Fruit fly (Drosophila melanogaster) whole organism, prepupa: ENCODE results near the gene ScsbetaA.
A peak's percentile ranks its signal among the peaks of the same experiment; 100 is the strongest.

Source experiments
- Blimp-1 ChIP-seq: fragments of 200-800 bp; sonication (Bioruptor generic); optimal IDR thresholded peaks from 3 replicates; lab custom pipeline; 2017; ENCODE audit warnings: missing biosample characterization, missing genetic modification characterization, mild to moderate bottlenecking, moderate library complexity, missing genetic modification reagents
- CG11294 ChIP-seq: fragments of 200-800 bp; sonication (Bioruptor generic); IDR thresholded peaks from 2 replicates; pipeline ENCODE4 v1.3.6; 2022; ENCODE audit warnings: missing biosample characterization, missing genetic modification characterization
- CG11902 ChIP-seq: fragments of 200-800 bp; sonication (Bioruptor generic); optimal IDR thresholded peaks from 3 replicates; lab custom pipeline; 2016; ENCODE audit warnings: missing biosample characterization, missing genetic modification characterization
- CG1621 ChIP-seq: fragments of 200-800 bp; sonication (Bioruptor generic); optimal IDR thresholded peaks from 3 replicates; lab custom pipeline; 2018; ENCODE audit warnings: missing biosample characterization, mild to moderate bottlenecking, missing genetic modification characterization
- CG16779 ChIP-seq: fragments of 200-800 bp; sonication (Bioruptor generic); optimal IDR thresholded peaks from 3 replicates; lab custom pipeline; 2017; ENCODE audit warnings: missing biosample characterization, mild to moderate bottlenecking, missing genetic modification characterization
- CG31627 ChIP-seq: fragments of 200-800 bp; sonication (Bioruptor generic); optimal IDR thresholded peaks from 3 replicates; lab custom pipeline; 2016; ENCODE audit warnings: missing biosample characterization, missing genetic modification characterization
- CG32006 ChIP-seq: fragments of 200-800 bp; sonication (Bioruptor generic); optimal IDR thresholded peaks from 3 replicates; lab custom pipeline; 2017; ENCODE audit warnings: missing biosample characterization, mild to moderate bottlenecking, missing genetic modification characterization
- CG34406 ChIP-seq: fragments of 200-800 bp; sonication (Bioruptor generic); optimal IDR thresholded peaks from 3 replicates; lab custom pipeline; 2016; ENCODE audit warnings: missing biosample characterization, missing genetic modification characterization
- CG3919 ChIP-seq: fragments of 200-800 bp; sonication (Bioruptor generic); optimal IDR thresholded peaks from 3 replicates; lab custom pipeline; 2016; ENCODE audit warnings: missing biosample characterization, missing genetic modification characterization
- CG4318 ChIP-seq: fragments of 200-800 bp; sonication (Bioruptor generic); optimal IDR thresholded peaks from 3 replicates; lab custom pipeline; 2017; ENCODE audit warnings: missing biosample characterization, mild to moderate bottlenecking, missing genetic modification characterization
- CG6163 ChIP-seq: fragments of 200-800 bp; sonication (Bioruptor generic); IDR thresholded peaks from 3 replicates; pipeline ENCODE4 v1.3.6; 2022; ENCODE audit warnings: missing biosample characterization, missing genetic modification characterization
- CG6276 ChIP-seq: fragments of 200-800 bp; sonication (Bioruptor generic); optimal IDR thresholded peaks from 2 replicates; lab custom pipeline; 2017; ENCODE audit warnings: missing biosample characterization, mild to moderate bottlenecking, missing genetic modification characterization
- CG6792 ChIP-seq: fragments of 200-800 bp; sonication (Bioruptor generic); optimal IDR thresholded peaks from 3 replicates; lab custom pipeline; 2016; ENCODE audit warnings: missing biosample characterization, missing genetic modification characterization
- CG6808 ChIP-seq: fragments of 200-800 bp; sonication (Bioruptor generic); optimal IDR thresholded peaks from 3 replicates; lab custom pipeline; 2017; ENCODE audit warnings: missing biosample characterization, missing genetic modification characterization, mild to moderate bottlenecking, moderate library complexity, missing genetic modification reagents
- CG6854 ChIP-seq: fragments of 200-800 bp; sonication (Bioruptor generic); optimal IDR thresholded peaks from 2 replicates; lab custom pipeline; 2017; ENCODE audit warnings: missing biosample characterization, mild to moderate bottlenecking, missing genetic modification characterization
- CG7368 ChIP-seq: fragments of 200-800 bp; sonication (Bioruptor generic); optimal IDR thresholded peaks from 3 replicates; lab custom pipeline; 2016; ENCODE audit warnings: missing biosample characterization, missing genetic modification characterization
- CG8119 ChIP-seq: fragments of 200-800 bp; sonication (Bioruptor generic); IDR thresholded peaks from 3 replicates; pipeline ENCODE4 v1.3.6; 2022; ENCODE audit warnings: missing biosample characterization, missing genetic modification characterization
- CG8319 ChIP-seq: fragments of 200-800 bp; sonication (Bioruptor generic); optimal IDR thresholded peaks from 3 replicates; lab custom pipeline; 2016; ENCODE audit warnings: missing biosample characterization, missing genetic modification characterization
- CG8632 ChIP-seq: fragments of 200-800 bp; sonication (Bioruptor generic); optimal IDR thresholded peaks from 3 replicates; lab custom pipeline; 2016; ENCODE audit warnings: missing biosample characterization, missing genetic modification characterization
- CG9139 ChIP-seq: fragments of 200-800 bp; sonication (Bioruptor generic); optimal IDR thresholded peaks from 3 replicates; lab custom pipeline; 2017; ENCODE audit warnings: missing biosample characterization, mild to moderate bottlenecking, missing genetic modification characterization
- Eip75B ChIP-seq: fragments of 200-800 bp; sonication (Bioruptor generic); optimal IDR thresholded peaks from 3 replicates; lab custom pipeline; 2016; ENCODE audit warnings: missing biosample characterization, missing genetic modification characterization
- Eip78C ChIP-seq: fragments of 200-800 bp; sonication (Bioruptor generic); peaks from one replicate; lab custom pipeline; 2016; ENCODE audit warnings: missing biosample characterization, missing genetic modification characterization
- Ets21C ChIP-seq: fragments of 200-800 bp; sonication (Bioruptor generic); optimal IDR thresholded peaks from 3 replicates; lab custom pipeline; 2016; ENCODE audit warnings: missing biosample characterization, missing genetic modification characterization
- Ets96B ChIP-seq: fragments of 200-800 bp; optimal IDR thresholded peaks from 2 replicates; lab custom pipeline; 2019; ENCODE audit warnings: missing biosample characterization, mild to moderate bottlenecking, missing genetic modification characterization, moderate library complexity
- Gug ChIP-seq: fragments of 200-800 bp; sonication (Bioruptor generic); IDR thresholded peaks from 2 replicates; pipeline ENCODE4 v1.3.6; 2022; ENCODE audit warnings: missing biosample characterization, missing genetic modification characterization
- Hr38 ChIP-seq: sonication (Bioruptor generic); optimal IDR thresholded peaks from 2 replicates; lab custom pipeline; 2016; ENCODE audit warnings: missing biosample characterization, missing genetic modification characterization
- Hr39 ChIP-seq: fragments of 200-800 bp; sonication (Bioruptor generic); optimal IDR thresholded peaks from 2 replicates; lab custom pipeline; 2016; ENCODE audit warnings: missing biosample characterization, missing genetic modification characterization
- Hr4 ChIP-seq: fragments of 200-800 bp; sonication (Bioruptor generic); optimal IDR thresholded peaks from 3 replicates; lab custom pipeline; 2016; ENCODE audit warnings: missing biosample characterization, missing genetic modification characterization
- Lpt ChIP-seq: fragments of 200-800 bp; sonication (Bioruptor generic); optimal IDR thresholded peaks from 3 replicates; lab custom pipeline; 2016; ENCODE audit warnings: missing biosample characterization, missing genetic modification characterization
- OdsH ChIP-seq: fragments of 200-800 bp; sonication (Bioruptor generic); optimal IDR thresholded peaks from 3 replicates; lab custom pipeline; 2016; ENCODE audit warnings: missing biosample characterization, missing genetic modification characterization
- Smox ChIP-seq: fragments of 200-800 bp; sonication (Bioruptor generic); optimal IDR thresholded peaks from 3 replicates; lab custom pipeline; 2016; ENCODE audit warnings: missing biosample characterization, missing genetic modification characterization
- Sox14 ChIP-seq: fragments of 200-800 bp; sonication (Bioruptor generic); optimal IDR thresholded peaks from 3 replicates; lab custom pipeline; 2016; ENCODE audit warnings: missing biosample characterization, missing genetic modification characterization
- achi ChIP-seq: fragments of 200-800 bp; sonication (Bioruptor generic); optimal IDR thresholded peaks from 3 replicates; lab custom pipeline; 2016; ENCODE audit warnings: missing biosample characterization, missing genetic modification characterization
- acj6 ChIP-seq: fragments of 200-800 bp; sonication (Bioruptor generic); optimal IDR thresholded peaks from 3 replicates; lab custom pipeline; 2016; ENCODE audit warnings: missing biosample characterization, missing genetic modification characterization
- dac ChIP-seq: fragments of 200-800 bp; sonication (Bioruptor generic); optimal IDR thresholded peaks from 2 replicates; lab custom pipeline; 2017; ENCODE audit warnings: missing biosample characterization, mild to moderate bottlenecking, missing genetic modification characterization
- eg ChIP-seq: fragments of 200-800 bp; sonication (Bioruptor generic); IDR thresholded peaks from 3 replicates; pipeline ENCODE4 v1.3.6; 2022; ENCODE audit warnings: missing biosample characterization, missing genetic modification characterization
- esn ChIP-seq: fragments of 200-800 bp; sonication (Bioruptor generic); optimal IDR thresholded peaks from 2 replicates; lab custom pipeline; 2016; ENCODE audit warnings: missing biosample characterization, mild to moderate bottlenecking, missing genetic modification characterization, moderate library complexity
- fd59A ChIP-seq: fragments of 200-800 bp; sonication (Bioruptor generic); optimal IDR thresholded peaks from 2 replicates; lab custom pipeline; 2017; ENCODE audit warnings: missing biosample characterization, mild to moderate bottlenecking, missing genetic modification characterization, missing genetic modification reagents
- fd85E ChIP-seq: fragments of 200-800 bp; sonication (Bioruptor generic); optimal IDR thresholded peaks from 3 replicates; lab custom pipeline; 2016; ENCODE audit warnings: missing biosample characterization, missing genetic modification characterization
- fkh ChIP-seq: fragments of 200-800 bp; sonication (Bioruptor generic); optimal IDR thresholded peaks from 3 replicates; lab custom pipeline; 2017; ENCODE audit warnings: missing biosample characterization, mild to moderate bottlenecking, missing genetic modification characterization, moderate library complexity
- lz ChIP-seq: fragments of 200-800 bp; sonication (Bioruptor generic); optimal IDR thresholded peaks from 3 replicates; lab custom pipeline; 2016; ENCODE audit warnings: missing biosample characterization, missing genetic modification characterization
- net ChIP-seq: fragments of 200-800 bp; sonication (Bioruptor generic); optimal IDR thresholded peaks from 3 replicates; lab custom pipeline; 2016; ENCODE audit warnings: missing biosample characterization, missing genetic modification characterization
- pdm3 ChIP-seq: fragments of 200-800 bp; sonication (Bioruptor generic); optimal IDR thresholded peaks from 3 replicates; lab custom pipeline; 2016; ENCODE audit warnings: missing biosample characterization, missing genetic modification characterization
- salr ChIP-seq, 2 experiments: fragments of 200-800 bp; sonication (Bioruptor generic); optimal IDR thresholded peaks; 3 replicates each; lab custom pipeline; 2016 to 2018; ENCODE audit warnings: missing biosample characterization in 2 of 2, missing genetic modification characterization in 2 of 2, mild to moderate bottlenecking in 1 of 2
- ss ChIP-seq, 2 experiments: fragments of 200-800 bp; sonication (Bioruptor generic); optimal IDR thresholded peaks; 2 replicates in 1 of 2; 3 replicates in 1 of 2; lab custom pipeline; 2017 to 2018; ENCODE audit warnings: mild to moderate bottlenecking in 2 of 2, missing biosample characterization in 2 of 2, missing genetic modification characterization in 2 of 2, moderate library complexity in 1 of 2
- topi ChIP-seq: fragments of 200-800 bp; sonication (Bioruptor generic); optimal IDR thresholded peaks from 3 replicates; lab custom pipeline; 2016; ENCODE audit warnings: missing biosample characterization, missing genetic modification characterization
- vri ChIP-seq: fragments of 200-800 bp; sonication (Bioruptor generic); optimal IDR thresholded peaks from 3 replicates; lab custom pipeline; 2016; ENCODE audit warnings: missing biosample characterization, mild to moderate bottlenecking, missing genetic modification characterization

The ScsbetaA gene

dm6 chr3R:8944866-8945265, 6.3 kb downstream of the ScsbetaA start, which contains the start of gene CG11964 (continued):
- TF ChIP-seq CG11902 (GFP tag; lab: Kevin White, UChicago) (no peak), Hr39 (GFP tag; lab: Kevin White, UChicago) (no peak), achi (no peak), salr (GFP tag; optimal IDR thresholded peaks at IDR 0.05; lab: Kevin White, UChicago) (no peak), CG31627 (peak; percentile 53), eg (GFP tag; lab: Robert Waterston, UW) (peak; percentile 11; the same call in 1 of the 3 replicates), Ets96B (peak; percentile 3), Blimp-1 (no peak), acj6 (GFP tag; lab: Kevin White, UChicago) (peak; percentile 25), Hr4 (GFP tag; lab: Kevin White, UChicago) (peak; percentile 11), CG34406 (GFP tag; lab: Kevin White, UChicago) (no peak), CG8319 (GFP tag; lab: Kevin White, UChicago) (no peak), OdsH (peak; percentile 20), ss (GFP tag; optimal IDR thresholded peaks at IDR 0.05; lab: Kevin White, UChicago) (no peak), Eip78C (GFP tag; lab: Kevin White, UChicago) (peak; percentile 39), topi (GFP tag; lab: Kevin White, UChicago) (peak; percentile 48), CG4318 (GFP tag; lab: Kevin White, UChicago) (no peak)

DNA sequence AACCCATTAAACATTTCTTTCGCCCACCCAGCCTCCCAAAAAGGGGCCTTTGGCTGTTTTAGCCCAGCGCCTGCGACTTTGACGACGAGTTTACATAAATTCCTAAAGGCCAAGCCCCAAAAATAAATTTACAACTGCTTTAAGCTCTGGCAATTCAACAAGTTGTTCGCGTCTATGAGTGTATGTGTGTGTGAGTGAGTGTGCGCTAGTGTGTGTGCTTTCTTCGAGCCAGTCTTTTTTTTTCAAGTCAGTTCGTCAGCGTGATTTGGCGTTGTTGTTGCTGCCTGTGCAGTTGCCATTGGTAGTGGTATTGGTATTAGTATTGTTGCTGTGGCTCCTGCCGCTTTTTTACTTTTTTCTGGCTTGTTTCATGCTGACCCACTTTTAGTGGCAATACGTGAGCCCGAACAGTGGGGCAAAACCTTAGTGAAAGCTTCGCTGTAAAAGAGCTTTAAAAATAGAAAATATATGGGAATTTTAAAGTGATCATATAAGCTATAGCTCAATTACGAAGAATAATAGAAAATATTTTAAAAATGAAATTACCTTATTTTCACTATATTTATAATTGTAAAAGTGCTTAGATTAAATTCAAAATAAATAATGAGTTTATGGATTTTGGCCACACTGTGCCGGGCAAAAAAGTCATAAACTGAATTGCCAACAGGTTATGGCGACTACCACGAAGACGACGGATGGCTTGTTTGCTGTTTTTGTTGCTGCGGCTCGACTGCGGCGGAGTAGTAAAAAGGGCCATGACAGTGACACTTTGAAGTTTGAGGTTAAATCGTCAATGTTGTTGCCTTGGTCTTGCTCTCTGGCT, 7.2 kb downstream of the ScsbetaA start:
- peak; percentile 91 for TF ChIP-seq eg (GFP tag; lab: Robert Waterston, UW)
- peak; percentile 91 for TF ChIP-seq CG6808 (GFP tag; lab: Kevin White, UChicago)
- TF ChIP-seq CG9139 (GFP tag; lab: Kevin White, UChicago): peak; percentile 86
- peak; percentile 89 to 92 for TF ChIP-seq ss (GFP tag; optimal IDR thresholded peaks at IDR 0.05; lab: Kevin White, UChicago)
- TF ChIP-seq fd85E: peak; percentile 59
- TF ChIP-seq CG11294 (GFP tag; lab: Robert Waterston, UW): peak; percentile 59
- peak; percentile 84 for TF ChIP-seq fd59A (GFP tag; lab: Kevin White, UChicago)
- peak; percentile 84 for TF ChIP-seq Sox14 (GFP tag; lab: Kevin White, UChicago)
- peak; percentile 74 for TF ChIP-seq CG1621 (tag; lab: Kevin White, UChicago)
- peak; percentile 91 for TF ChIP-seq CG6276
- TF ChIP-seq net (GFP tag; lab: Kevin White, UChicago): peak; percentile 93
- TF ChIP-seq esn (GFP tag; lab: Kevin White, UChicago): peak; percentile 93
- peak; percentile 78 for TF ChIP-seq vri (GFP tag; lab: Kevin White, UChicago)
- TF ChIP-seq Ets96B: peak; percentile 81
- TF ChIP-seq Gug (GFP tag; lab: Robert Waterston, UW): peak; percentile 72
- TF ChIP-seq CG31627: peak; percentile 71
- TF ChIP-seq Smox (GFP tag; lab: Kevin White, UChicago): peak; percentile 89
- peak; percentile 79 for TF ChIP-seq CG16779 (tag; lab: Kevin White, UChicago)
- TF ChIP-seq CG6792 (GFP tag; lab: Kevin White, UChicago): peak; percentile 92
- peak; percentile 88 for TF ChIP-seq pdm3 (GFP tag; lab: Kevin White, UChicago)
- TF ChIP-seq OdsH: peak; percentile 90
- TF ChIP-seq Hr38 (GFP tag; lab: Kevin White, UChicago): no peak
- peak; percentile 92 for TF ChIP-seq CG3919 (GFP tag; lab: Kevin White, UChicago)
- peak; percentile 96 for TF ChIP-seq CG8119 (GFP tag; lab: Robert Waterston, UW)
- peak; percentile 84 for TF ChIP-seq lz (GFP tag; lab: Kevin White, UChicago)
- peak; percentile 93 for TF ChIP-seq CG8632 (GFP tag; lab: Kevin White, UChicago)
- TF ChIP-seq Hr4 (GFP tag; lab: Kevin White, UChicago): peak; percentile 88
- TF ChIP-seq Eip78C (GFP tag; lab: Kevin White, UChicago): peak; percentile 98
- TF ChIP-seq Eip75B (GFP tag; lab: Kevin White, UChicago): peak; percentile 93
- TF ChIP-seq Ets21C (GFP tag; lab: Kevin White, UChicago): peak; percentile 71
- TF ChIP-seq CG34406 (GFP tag; lab: Kevin White, UChicago): peak; percentile 94
- TF ChIP-seq CG6854: peak; percentile 80
- TF ChIP-seq Lpt (GFP tag; lab: Kevin White, UChicago): peak; percentile 77
- peak; percentile 88 for TF ChIP-seq dac (GFP tag; lab: Kevin White, UChicago)
- peak; percentile 43 for TF ChIP-seq fkh (GFP tag; lab: Kevin White, UChicago)
- peak; percentile 78 for TF ChIP-seq Blimp-1
- peak; percentile 84 for TF ChIP-seq CG4318 (GFP tag; lab: Kevin White, UChicago)
- peak; percentile 80 for TF ChIP-seq CG7368 (GFP tag; lab: Kevin White, UChicago)
- TF ChIP-seq CG32006: peak; percentile 95
- TF ChIP-seq CG6163 (GFP tag; lab: Robert Waterston, UW): peak; percentile 83
- peak; percentile 86 for TF ChIP-seq CG11902 (GFP tag; lab: Kevin White, UChicago)
